Fruit fly (Drosophila melanogaster) whole organism, embryonic: ENCODE results near the gene Acat1.

Experiments
- Atf6 ChIP-seq: fragments of 200-800 bp; sonication (Bioruptor generic); IDR thresholded peaks from 2 replicates; pipeline ENCODE4 v1.3.6; 2022; ENCODE audit warnings: missing biosample characterization, missing genetic modification characterization
- C15 ChIP-seq: fragments of 200-800 bp; sonication (Bioruptor generic); IDR thresholded peaks from 3 replicates; pipeline ENCODE4 v1.3.6; 2022; ENCODE audit warnings: missing biosample characterization, missing genetic modification characterization
- CG12219 ChIP-seq: fragments of 200-800 bp; sonication (Bioruptor generic); optimal IDR thresholded peaks from 3 replicates; lab custom pipeline; 2018; ENCODE audit warnings: missing biosample characterization, mild to moderate bottlenecking, missing genetic modification characterization
- CG1233 ChIP-seq: fragments of 200-800 bp; sonication (Bioruptor generic); optimal IDR thresholded peaks from 4 replicates; lab custom pipeline; 2018; ENCODE audit warnings: missing biosample characterization, mild to moderate bottlenecking, missing genetic modification characterization
- CG13123 ChIP-seq: fragments of 200-800 bp; sonication (Bioruptor generic); optimal IDR thresholded peaks from 2 replicates; lab custom pipeline; 2016; ENCODE audit warnings: missing biosample characterization, missing genetic modification characterization
- CG14710 ChIP-seq: fragments of 200-800 bp; sonication (Bioruptor generic); optimal IDR thresholded peaks from 3 replicates; lab custom pipeline; 2019; ENCODE audit warnings: missing biosample characterization, mild to moderate bottlenecking, missing genetic modification characterization, moderate library complexity
- CG15479 ChIP-seq: fragments of 200-800 bp; sonication (Bioruptor generic); optimal IDR thresholded peaks from 3 replicates; lab custom pipeline; 2019; ENCODE audit warnings: missing biosample characterization, mild to moderate bottlenecking, missing genetic modification characterization, moderate library complexity
- CG15601 ChIP-seq: fragments of 200-800 bp; sonication (Bioruptor generic); optimal IDR thresholded peaks from 3 replicates; lab custom pipeline; 2019; ENCODE audit warnings: missing biosample characterization, mild to moderate bottlenecking, missing genetic modification characterization, moderate library complexity
- CG15696 ChIP-seq: fragments of 200-800 bp; sonication (Bioruptor generic); optimal IDR thresholded peaks from 2 replicates; lab custom pipeline; 2019; ENCODE audit warnings: missing biosample characterization, mild to moderate bottlenecking, missing genetic modification characterization, moderate library complexity
- CG17612 ChIP-seq: fragments of 200-800 bp; sonication (Bioruptor generic); IDR thresholded peaks from 2 replicates; pipeline ENCODE4 v1.3.6; 2022; ENCODE audit warnings: missing biosample characterization, missing genetic modification characterization
- CG1792 ChIP-seq: fragments of 200-800 bp; sonication (Bioruptor generic); optimal IDR thresholded peaks from 2 replicates; lab custom pipeline; 2016; ENCODE audit warnings: missing biosample characterization, missing genetic modification characterization
- CG2678 ChIP-seq: fragments of 200-800 bp; sonication (Bioruptor generic); optimal IDR thresholded peaks from 3 replicates; lab custom pipeline; 2019; ENCODE audit warnings: missing biosample characterization, mild to moderate bottlenecking, missing genetic modification characterization, moderate library complexity
- CG2889 ChIP-seq: fragments of 200-800 bp; sonication (Bioruptor generic); IDR thresholded peaks from 3 replicates; pipeline ENCODE4 v1.3.6; 2022; ENCODE audit warnings: missing biosample characterization, missing genetic modification characterization
- CG34376 ChIP-seq: fragments of 200-800 bp; sonication (Bioruptor generic); optimal IDR thresholded peaks from 2 replicates; lab custom pipeline; 2018; ENCODE audit warnings: missing biosample characterization, mild to moderate bottlenecking, missing genetic modification characterization
- CG3726 ChIP-seq: fragments of 200-800 bp; sonication (Bioruptor generic); IDR thresholded peaks from 3 replicates; pipeline ENCODE4, ENCODE4 v1.3.6; 2022; ENCODE audit warnings: missing biosample characterization, missing genetic modification characterization
- CG4424 ChIP-seq: fragments of 200-800 bp; sonication (Bioruptor generic); optimal IDR thresholded peaks from 3 replicates; lab custom pipeline; 2016; ENCODE audit warnings: missing biosample characterization, missing genetic modification characterization
- CG6175 ChIP-seq: fragments of 200-800 bp; sonication (Bioruptor generic); IDR thresholded peaks from 3 replicates; pipeline ENCODE4 v1.3.6; 2022; ENCODE audit warnings: missing biosample characterization, missing genetic modification characterization
- CG6689 ChIP-seq: fragments of 200-800 bp; sonication (Bioruptor generic); IDR thresholded peaks from 2 replicates; pipeline ENCODE4 v1.3.6; 2022; ENCODE audit warnings: missing biosample characterization, missing genetic modification characterization
- CG7357 ChIP-seq: fragments of 200-800 bp; sonication (Bioruptor generic); IDR thresholded peaks from 3 replicates; pipeline ENCODE4 v1.3.6; 2022; ENCODE audit warnings: missing biosample characterization, missing genetic modification characterization
- CG7928 ChIP-seq: fragments of 200-800 bp; sonication (Bioruptor generic); optimal IDR thresholded peaks from 2 replicates; lab custom pipeline; 2017; ENCODE audit warnings: missing biosample characterization, mild to moderate bottlenecking, missing genetic modification characterization
- CG8388 ChIP-seq: fragments of 200-800 bp; sonication (Bioruptor generic); optimal IDR thresholded peaks from 2 replicates; lab custom pipeline; 2019; ENCODE audit warnings: missing biosample characterization, mild to moderate bottlenecking, missing genetic modification characterization, moderate library complexity
- CG9727 ChIP-seq: fragments of 200-800 bp; sonication (Bioruptor generic); optimal IDR thresholded peaks from 3 replicates; lab custom pipeline; 2017; ENCODE audit warnings: missing biosample characterization, mild to moderate bottlenecking, missing genetic modification characterization
- Doc2 ChIP-seq: fragments of 200-800 bp; sonication (Bioruptor generic); IDR thresholded peaks from 2 replicates; pipeline ENCODE4 v1.3.6; 2022; ENCODE audit warnings: missing biosample characterization, missing genetic modification characterization
- HLHmδ ChIP-seq: fragments of 200-800 bp; sonication (Bioruptor generic); optimal IDR thresholded peaks from 2 replicates; lab custom pipeline; 2018; ENCODE audit warnings: missing biosample characterization, mild to moderate bottlenecking, missing genetic modification characterization, moderate library complexity
- Hey ChIP-seq: fragments of 200-800 bp; sonication (Bioruptor generic); optimal IDR thresholded peaks from 3 replicates; lab custom pipeline; 2018; ENCODE audit warnings: missing biosample characterization, mild to moderate bottlenecking, missing genetic modification characterization
- Jarid2 ChIP-seq: fragments of 200-800 bp; sonication (Bioruptor generic); optimal IDR thresholded peaks from 3 replicates; lab custom pipeline; 2017; ENCODE audit warnings: mild to moderate bottlenecking, missing biosample characterization, missing genetic modification reagents, missing genetic modification characterization
- Kr ChIP-seq: fragments of 200-800 bp; sonication (Bioruptor generic); optimal IDR thresholded peaks from 2 replicates; lab custom pipeline; 2017; ENCODE audit warnings: missing biosample characterization, mild to moderate bottlenecking, missing genetic modification characterization
- NC2α ChIP-seq: fragments of 200-800 bp; sonication (Bioruptor generic); optimal IDR thresholded peaks from 2 replicates; lab custom pipeline; 2016; ENCODE audit warnings: missing biosample characterization, missing genetic modification characterization
- PHDP ChIP-seq: fragments of 200-800 bp; sonication (Bioruptor generic); optimal IDR thresholded peaks from 3 replicates; lab custom pipeline; 2018; ENCODE audit warnings: missing biosample characterization, mild to moderate bottlenecking, missing genetic modification characterization, moderate library complexity
- Rx ChIP-seq: fragments of 200-800 bp; sonication (Bioruptor generic); IDR thresholded peaks from 2 replicates; pipeline ENCODE4 v1.3.6; 2022; ENCODE audit warnings: missing biosample characterization, missing genetic modification characterization
- Sox100B ChIP-seq: fragments of 200-800 bp; sonication (Bioruptor generic); optimal IDR thresholded peaks from 3 replicates; lab custom pipeline; 2018; ENCODE audit warnings: missing biosample characterization, mild to moderate bottlenecking, missing genetic modification characterization
- Spps ChIP-seq: fragments of 200-800 bp; sonication (Bioruptor generic); optimal IDR thresholded peaks from 2 replicates; lab custom pipeline; 2018; ENCODE audit warnings: missing biosample characterization, mild to moderate bottlenecking, missing genetic modification characterization
- Sry-β ChIP-seq: fragments of 200-800 bp; sonication (Bioruptor generic); optimal IDR thresholded peaks from 2 replicates; lab custom pipeline; 2018; ENCODE audit warnings: missing biosample characterization, mild to moderate bottlenecking, missing genetic modification characterization, moderate library complexity
- bsh ChIP-seq, 2 experiments: fragments of 200-800 bp; sonication (Bioruptor generic); optimal IDR thresholded peaks; 2 replicates each; lab custom pipeline; 2017 to 2018; ENCODE audit warnings: mild to moderate bottlenecking in 2 of 2, missing biosample characterization in 2 of 2, missing genetic modification characterization in 2 of 2, moderate library complexity in 1 of 2
- cg ChIP-seq: fragments of 200-800 bp; sonication (Bioruptor generic); optimal IDR thresholded peaks from 3 replicates; lab custom pipeline; 2019; ENCODE audit warnings: missing biosample characterization, mild to moderate bottlenecking, missing genetic modification characterization, moderate library complexity
- gcm2 ChIP-seq: fragments of 200-800 bp; sonication (Bioruptor generic); optimal IDR thresholded peaks from 2 replicates; lab custom pipeline; 2016; ENCODE audit warnings: missing biosample characterization, missing genetic modification characterization
- gem ChIP-seq: fragments of 200-800 bp; sonication (Bioruptor generic); optimal IDR thresholded peaks from 2 replicates; lab custom pipeline; 2019; ENCODE audit warnings: missing biosample characterization, mild to moderate bottlenecking, missing genetic modification characterization, moderate library complexity
- grau ChIP-seq: fragments of 200-800 bp; optimal IDR thresholded peaks from 3 replicates; lab custom pipeline; 2019; ENCODE audit warnings: missing biosample characterization, mild to moderate bottlenecking, missing genetic modification characterization, moderate library complexity
- gsb ChIP-seq: fragments of 200-800 bp; sonication (Bioruptor generic); IDR thresholded peaks from 2 replicates; pipeline ENCODE4 v1.3.6; 2022; ENCODE audit warnings: missing biosample characterization, missing genetic modification characterization
- kay ChIP-seq: fragments of 200-800 bp; sonication (Bioruptor generic); optimal IDR thresholded peaks from 2 replicates; lab custom pipeline; 2016; ENCODE audit warnings: missing biosample characterization, missing genetic modification characterization
- luna ChIP-seq: fragments of 200-800 bp; sonication (Bioruptor generic); optimal IDR thresholded peaks from 2 replicates; lab custom pipeline; 2016; ENCODE audit warnings: missing biosample characterization, missing genetic modification characterization
- pfk ChIP-seq: fragments of 200-800 bp; sonication (Bioruptor generic); optimal IDR thresholded peaks from 2 replicates; lab custom pipeline; 2018; ENCODE audit warnings: missing biosample characterization, mild to moderate bottlenecking, missing genetic modification characterization, moderate library complexity
- pho ChIP-seq: fragments of 200-800 bp; sonication (Bioruptor generic); optimal IDR thresholded peaks from 2 replicates; lab custom pipeline; 2016; ENCODE audit warnings: missing biosample characterization, missing genetic modification characterization
- pita ChIP-seq: fragments of 200-800 bp; sonication (Bioruptor generic); optimal IDR thresholded peaks from 2 replicates; lab custom pipeline; 2017; ENCODE audit warnings: missing biosample characterization, mild to moderate bottlenecking, missing genetic modification characterization
- pzg ChIP-seq: fragments of 200-800 bp; sonication (Bioruptor generic); optimal IDR thresholded peaks from 3 replicates; lab custom pipeline; 2018; ENCODE audit warnings: missing biosample characterization, mild to moderate bottlenecking, missing genetic modification characterization, moderate library complexity
- sens ChIP-seq: fragments of 200-800 bp; sonication (Bioruptor generic); peaks from one replicate; lab custom pipeline; 2016; ENCODE audit warnings: missing biosample characterization, missing genetic modification characterization
- sisA ChIP-seq: fragments of 200-800 bp; sonication (Bioruptor generic); IDR thresholded peaks from 2 replicates; pipeline ENCODE4 v1.3.6; 2022; ENCODE audit warnings: missing biosample characterization, missing genetic modification characterization
- stwl ChIP-seq: fragments of 200-800 bp; sonication (Bioruptor generic); optimal IDR thresholded peaks from 3 replicates; lab custom pipeline; 2018; ENCODE audit warnings: missing biosample characterization, mild to moderate bottlenecking, missing genetic modification characterization, moderate library complexity
- tin ChIP-seq: fragments of 200-800 bp; sonication (Bioruptor generic); optimal IDR thresholded peaks from 3 replicates; lab custom pipeline; 2016; ENCODE audit warnings: missing biosample characterization, missing genetic modification characterization
- vfl ChIP-seq: fragments of 200-800 bp; sonication (Bioruptor generic); optimal IDR thresholded peaks from 2 replicates; lab custom pipeline; 2016; ENCODE audit warnings: missing biosample characterization, missing genetic modification characterization

Acat1 gene

dm6 chrX:7888386-7889024 lies at the start of gene Acat1 (continued):
- TF ChIP-seq CG15479 (GFP tag; lab: Kevin White, UChicago) (no peak), tin (peak; percentile 49), Rx (peak; percentile 44), stwl (tag; lab: Kevin White, UChicago) (peak; percentile 87), vfl (no peak), CG6689 (GFP tag; lab: Robert Waterston, UW) (peak; percentile 66), Spps (tag; lab: Kevin White, UChicago) (peak; percentile 23), CG12219 (GFP tag; lab: Kevin White, UChicago) (no peak), bsh (GFP tag; optimal IDR thresholded peaks at IDR 0.05; lab: Kevin White, UChicago) (peak in 1 of 2 experiments; percentile 64), CG14710 (tag; lab: Kevin White, UChicago) (peak; percentile 53), Jarid2 (GFP tag; lab: Kevin White, UChicago) (peak; percentile 12), sens (GFP tag; lab: Kevin White, UChicago) (peak; percentile 96), pfk (GFP tag; lab: Kevin White, UChicago) (no peak), pho (GFP tag; lab: Kevin White, UChicago) (peak; percentile 40), CG3726 (GFP tag; lab: Robert Waterston, UW) (no peak), grau (tag; lab: Kevin White, UChicago) (peak; percentile 41), C15 (GFP tag; lab: Robert Waterston, UW) (no peak), pita (no peak), Kr (GFP tag; lab: Kevin White, UChicago) (no peak), gcm2 (GFP tag; lab: Kevin White, UChicago) (no peak), CG9727 (GFP tag; lab: Kevin White, UChicago) (peak; percentile 59), CG13123 (GFP tag; lab: Kevin White, UChicago) (no peak), Sry-β (peak; percentile 49), Atf6 (no peak; the same call in 1 of the 2 replicates), CG17612 (no peak), CG15601 (no peak), luna (peak; percentile 39), CG7357 (GFP tag; lab: Robert Waterston, UW) (no peak), gem (tag; lab: Kevin White, UChicago) (no peak), cg (no peak), CG15696 (tag; lab: Kevin White, UChicago) (no peak), CG8388 (GFP tag; lab: Kevin White, UChicago) (peak; percentile 35), Sox100B (GFP tag; lab: Kevin White, UChicago) (no peak), HLHmδ (GFP tag; lab: Kevin White, UChicago) (no peak), PHDP (tag; lab: Kevin White, UChicago) (peak; percentile 61), kay (GFP tag; lab: Kevin White, UChicago) (peak; percentile 39), CG1792 (no peak), NC2α (no peak), CG2889 (no peak), Hey (no peak), Doc2 (GFP tag; lab: Robert Waterston, UW) (no peak), sisA (GFP tag; lab: Robert Waterston, UW) (peak; percentile 51), CG6175 (GFP tag; lab: Robert Waterston, UW) (no peak), CG4424 (GFP tag; lab: Kevin White, UChicago) (peak; percentile 52), gsb (GFP tag; lab: Robert Waterston, UW) (no peak), CG2678 (tag; lab: Kevin White, UChicago) (peak; percentile 58), CG34376 (GFP tag; lab: Kevin White, UChicago) (peak; percentile 0), pzg (GFP tag; lab: Kevin White, UChicago) (peak; percentile 50), CG7928 (GFP tag; lab: Kevin White, UChicago) (no peak), CG1233 (GFP tag; lab: Kevin White, UChicago) (peak; percentile 33)
